Worm (Caenorhabditis elegans): Measurements from ENCODE around the gene D1086.10.

DNA sequence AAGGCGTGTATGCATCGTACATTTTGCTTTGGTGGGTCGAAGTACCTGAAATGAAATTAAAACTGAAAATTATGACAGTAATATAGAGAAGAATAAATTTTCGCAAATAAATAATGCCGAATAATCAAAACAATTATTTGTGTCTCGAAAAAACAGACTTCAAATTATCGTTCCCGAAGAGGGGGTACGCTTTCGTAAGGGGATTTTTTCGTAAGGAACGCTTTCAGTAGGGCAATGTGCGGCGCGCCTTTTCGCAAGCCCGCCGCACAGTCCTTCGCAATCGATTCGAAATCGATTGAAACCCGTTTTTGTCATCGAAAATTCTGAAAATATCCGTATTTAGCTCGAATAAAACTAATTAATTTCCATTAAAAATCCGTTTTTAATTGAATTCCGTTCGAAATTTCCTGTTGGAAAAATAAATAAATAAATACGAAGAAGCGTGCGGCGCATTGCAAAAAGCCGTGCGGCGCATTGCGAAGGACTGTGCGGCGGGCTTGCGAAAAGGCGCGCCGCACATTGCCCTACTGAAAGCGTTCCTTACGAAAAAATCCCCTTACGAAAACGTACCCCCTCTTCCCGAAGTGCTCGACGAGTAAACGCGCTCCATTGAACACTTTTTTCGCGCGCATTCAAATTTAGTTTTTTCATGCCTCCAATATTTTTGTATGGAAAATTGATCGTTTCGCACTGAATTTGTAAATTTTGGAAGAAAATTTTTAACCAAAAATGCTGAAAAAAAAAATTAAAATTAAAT lies 44.0 kb upstream of the D1086.10 start, which contains the start of gene vps-39:
- TF ChIP-seq flt-1 (GFP tag; IDR thresholded peaks at IDR 0.05) (peak; percentile 83), med-1 (GFP tag; optimal IDR thresholded peaks at IDR 0.05; ENCODE audit: insufficient read depth) (peak; percentile 36), ztf-29 (GFP tag; IDR thresholded peaks at IDR 0.05) (peak; percentile 7; the same call in 1 of the 2 replicates), ref-1 (GFP tag; conservative IDR thresholded peaks at IDR 0.05) (peak; percentile 35; the same call in 1 of the 2 replicates), klf-2 (GFP tag; conservative IDR thresholded peaks at IDR 0.05) (peak; percentile 84)

Data from whole organism, midembryonic.